Worm (Caenorhabditis elegans): ENCODE results near the gene exc-7.

- TF ChIP-seq egrh-3 (GFP tag; IDR thresholded peaks at IDR 0.05), result no peak
- TF ChIP-seq attf-5 (GFP tag; optimal IDR thresholded peaks at IDR 0.05), result no peak
- no peak for TF ChIP-seq attf-3 (GFP tag; conservative IDR thresholded peaks at IDR 0.05)
- TF ChIP-seq attf-6 (GFP tag; IDR thresholded peaks at IDR 0.05), result no peak
- TF ChIP-seq B0261.1 (tag; optimal IDR thresholded peaks at IDR 0.05), result no peak
- TF ChIP-seq sea-2 (GFP tag; IDR thresholded peaks at IDR 0.05), result no peak
- TF ChIP-seq snpc-1.1 (tag; optimal IDR thresholded peaks at IDR 0.05; ENCODE audit: insufficient read depth), result no peak
- TF ChIP-seq him-1 (tag; optimal IDR thresholded peaks at IDR 0.05), result no peak
- no peak for TF ChIP-seq nhr-90 (tag; optimal IDR thresholded peaks at IDR 0.05)
- no peak for TF ChIP-seq Y53F4B.3 (GFP tag; IDR thresholded peaks at IDR 0.05)
- TF ChIP-seq ceh-58 (GFP tag; IDR thresholded peaks at IDR 0.05), result no peak
- TF ChIP-seq snpc-4 (GFP tag; optimal IDR thresholded peaks at IDR 0.05), result no peak
- no peak for TF ChIP-seq snpc-4 (tag; optimal IDR thresholded peaks at IDR 0.05)
- no peak for TF ChIP-seq nhr-27 (tag; optimal IDR thresholded peaks at IDR 0.05)
- no peak for TF ChIP-seq tbx-9 (tag; optimal IDR thresholded peaks at IDR 0.05; ENCODE audit: borderline replicate concordance)
Measured at ce11 chrII:9542785-9543184, 33.0 kb upstream of the exc-7 start, which contains the start of gene sra-4.
